Worm (Caenorhabditis elegans): ENCODE results near the gene Y55F3BR.11.

Y55F3BR.11 gene

ce11 chrIV:874677-875076 is 19.7 kb downstream of the Y55F3BR.11 start, which contains the start of gene Y55F3BR.1 (continued):
- TF ChIP-seq dve-1 (tag; optimal IDR thresholded peaks at IDR 0.05; ENCODE audit: insufficient read depth) (peak; percentile 8), unc-39 (tag; optimal IDR thresholded peaks at IDR 0.05) (no peak), hmg-1.1 (GFP tag; IDR thresholded peaks at IDR 0.05) (no peak), dpl-1 (GFP tag; optimal IDR thresholded peaks at IDR 0.05) (peak; percentile 94), fkh-10 (GFP tag; optimal IDR thresholded peaks at IDR 0.05) (no peak), zip-2 (tag; optimal IDR thresholded peaks at IDR 0.05) (no peak), nhr-77 (tag; optimal IDR thresholded peaks at IDR 0.05) (peak; percentile 20), nhr-102 (tag; optimal IDR thresholded peaks at IDR 0.05) (no peak), ama-1 (optimal IDR thresholded peaks at IDR 0.05) (no peak), nhr-25 (tag; optimal IDR thresholded peaks at IDR 0.05; ENCODE audit: borderline replicate concordance, insufficient read depth) (no peak), mep-1 (tag; optimal IDR thresholded peaks at IDR 0.05) (peak; percentile 16), ceh-44 (GFP tag; IDR thresholded peaks at IDR 0.05) (no peak), F49E8.2 (tag; optimal IDR thresholded peaks at IDR 0.05; ENCODE audit: borderline replicate concordance) (no peak), lin-39 (tag; optimal IDR thresholded peaks at IDR 0.05) (no peak), snpc-1.2 (GFP tag; IDR thresholded peaks at IDR 0.05) (no peak), ceh-82 (tag; optimal IDR thresholded peaks at IDR 0.05) (no peak), duxl-1 (tag; optimal IDR thresholded peaks at IDR 0.05; ENCODE audit: poor library complexity) (no peak), sdz-12 (GFP tag; optimal IDR thresholded peaks at IDR 0.05) (no peak), F10B5.3 (tag; optimal IDR thresholded peaks at IDR 0.05) (no peak), lim-7 (GFP tag; IDR thresholded peaks at IDR 0.05) (no peak), tag-97 (GFP tag; IDR thresholded peaks at IDR 0.05) (no peak), mdl-1 (tag; optimal IDR thresholded peaks at IDR 0.05) (no peak), ceh-62 (tag; optimal IDR thresholded peaks at IDR 0.05) (no peak), spr-1 (tag; optimal IDR thresholded peaks at IDR 0.05) (no peak), daf-19 (GFP tag; conservative IDR thresholded peaks at IDR 0.05) (no peak)

ce11 chrIV:878634-879033 is 23.6 kb downstream of the Y55F3BR.11 start:
- TF ChIP-seq unc-62 (GFP tag; optimal IDR thresholded peaks at IDR 0.05 in 1 of 2) = peak in 1 of 2 experiments; percentile 22
- no peak for TF ChIP-seq unc-62 (tag; optimal IDR thresholded peaks at IDR 0.05)
- no peak for TF ChIP-seq zip-11 (GFP tag; IDR thresholded peaks at IDR 0.05)

- TF ChIP-seq lin-29 (GFP tag; IDR thresholded peaks at IDR 0.05) = no peak
- peak; percentile 68 for TF ChIP-seq rbr-2 (tag; optimal IDR thresholded peaks at IDR 0.05)
- TF ChIP-seq nhr-6 (tag; optimal IDR thresholded peaks at IDR 0.05) = peak; percentile 55
- no peak for TF ChIP-seq nhr-76 (tag; optimal IDR thresholded peaks at IDR 0.05)
- no peak for TF ChIP-seq zip-11 (GFP tag; IDR thresholded peaks at IDR 0.05)
- TF ChIP-seq duxl-1 (tag; optimal IDR thresholded peaks at IDR 0.05; ENCODE audit: poor library complexity) = peak; percentile 27
- no peak for TF ChIP-seq ceh-62 (tag; optimal IDR thresholded peaks at IDR 0.05)
- peak; percentile 52 for TF ChIP-seq nhr-11 (tag; optimal IDR thresholded peaks at IDR 0.05)
- TF ChIP-seq mxl-3 (GFP tag; optimal IDR thresholded peaks at IDR 0.05) = peak; percentile 46
- TF ChIP-seq lsy-2 (tag; optimal IDR thresholded peaks at IDR 0.05) = peak; percentile 25 to 84
- no peak for TF ChIP-seq Y5F2A.4 (GFP tag; optimal IDR thresholded peaks at IDR 0.05)
- TF ChIP-seq lin-39 (tag; optimal IDR thresholded peaks at IDR 0.05) = no peak
- peak; percentile 84 for TF ChIP-seq mes-2 (tag; optimal IDR thresholded peaks at IDR 0.05; ENCODE audit: poor library complexity, severe bottlenecking)
- no peak for TF ChIP-seq attf-4 (tag; optimal IDR thresholded peaks at IDR 0.05)
- TF ChIP-seq lin-15B (tag; optimal IDR thresholded peaks at IDR 0.05) = peak; percentile 52
- TF ChIP-seq Y75B8A.6 (GFP tag; IDR thresholded peaks at IDR 0.05) = no peak
- TF ChIP-seq daf-16 (GFP tag; optimal IDR thresholded peaks at IDR 0.05) = no peak
- peak; percentile 57 for TF ChIP-seq daf-16 (tag; optimal IDR thresholded peaks at IDR 0.05)
- TF ChIP-seq F37D6.2 (tag; optimal IDR thresholded peaks at IDR 0.05) = no peak
- TF ChIP-seq hmg-1.1 (GFP tag; IDR thresholded peaks at IDR 0.05) = peak; percentile 67
- TF ChIP-seq spr-1 (tag; optimal IDR thresholded peaks at IDR 0.05) = no peak
- no peak for TF ChIP-seq egl-27 (tag; optimal IDR thresholded peaks at IDR 0.05)
- no peak for TF ChIP-seq dmd-9 (GFP tag; IDR thresholded peaks at IDR 0.05)
- no peak; the same call in 1 of the 2 replicates for TF ChIP-seq T26A8.4 (GFP tag; IDR thresholded peaks at IDR 0.05)
- TF ChIP-seq hlh-11 (tag; optimal IDR thresholded peaks at IDR 0.05) = peak; percentile 71
- TF ChIP-seq ceh-44 (GFP tag; IDR thresholded peaks at IDR 0.05) = no peak
- TF ChIP-seq mep-1 (tag; optimal IDR thresholded peaks at IDR 0.05) = peak; percentile 86
- TF ChIP-seq vab-7 (GFP tag; IDR thresholded peaks at IDR 0.05) = peak; percentile 52
These were observed 29.8 kb downstream of the Y55F3BR.11 start, which contains the start of gene mak-2 for ce11 chrIV:884707-885394. TSS of gene mak-2 (plus strand) at chrIV:885344.
